Worm (Caenorhabditis elegans) whole organism, L4 larva: ENCODE results near the gene srz-44.

Experiments
- F10B5.3 ChIP-seq: sonication (generic microtip); optimal IDR thresholded peaks from 2 replicates; lab custom pipeline; 2016; ENCODE audit warnings: mild to moderate bottlenecking, missing genetic modification characterization, missing compliant biosample characterization
- F26F4.8 ChIP-seq: fragments of 200-800 bp; sonication (Bioruptor generic); conservative IDR thresholded peaks from 2 replicates; pipeline ENCODE4 v1.3.6; 2022; ENCODE audit warnings: missing genetic modification characterization, missing compliant biosample characterization
- F49E8.2 ChIP-seq: sonication (generic microtip); optimal IDR thresholded peaks from 2 replicates; lab custom pipeline; 2016; ENCODE audit warnings: missing compliant biosample characterization, mild to moderate bottlenecking, missing genetic modification characterization, borderline replicate concordance
- T26A8.4 ChIP-seq: fragments of 200-800 bp; sonication (Bioruptor generic); IDR thresholded peaks from 2 replicates; pipeline ENCODE4 v1.3.6; 2022; ENCODE audit warnings: missing genetic modification characterization, missing compliant biosample characterization
- ZK337.2 ChIP-seq: fragments of 200-800 bp; sonication (Bioruptor generic); IDR thresholded peaks from 2 replicates; pipeline ENCODE4 v1.3.6; 2022; ENCODE audit warnings: missing genetic modification reagents, missing genetic modification characterization, missing compliant biosample characterization
- ceh-20 ChIP-seq: fragments of 200-800 bp; sonication (Bioruptor generic); IDR thresholded peaks from 2 replicates; pipeline ENCODE4 v1.3.6; 2022; ENCODE audit warnings: missing genetic modification reagents, missing genetic modification characterization, missing compliant biosample characterization
- ceh-32 ChIP-seq: sonication (generic microtip); optimal IDR thresholded peaks from 2 replicates; lab custom pipeline; 2016; ENCODE audit warnings: mild to moderate bottlenecking, missing genetic modification characterization, missing compliant biosample characterization; ENCODE audit not compliant: poor library complexity
- ceh-44 ChIP-seq: fragments of 200-800 bp; sonication (Bioruptor generic); IDR thresholded peaks from 2 replicates; pipeline ENCODE4 v1.3.6; 2022; ENCODE audit warnings: missing genetic modification reagents, missing genetic modification characterization, missing compliant biosample characterization
- ceh-62 ChIP-seq: sonication (generic microtip); optimal IDR thresholded peaks from 2 replicates; lab custom pipeline; 2017; ENCODE audit warnings: missing biosample characterization, missing genetic modification characterization
- ceh-82 ChIP-seq: sonication (generic microtip); optimal IDR thresholded peaks from 2 replicates; lab custom pipeline; 2017; ENCODE audit warnings: missing biosample characterization, missing genetic modification characterization
- ces-1 ChIP-seq: fragments of 150-350 bp; sonication (generic microtip); optimal IDR thresholded peaks from 4 replicates; lab custom pipeline; 2014; ENCODE audit warnings: missing biosample characterization, missing genetic modification reagents, missing genetic modification characterization
- ctbp-1 ChIP-seq: fragments of 200-800 bp; sonication (Bioruptor generic); IDR thresholded peaks from 2 replicates; pipeline ENCODE4 v1.3.6; 2022; ENCODE audit warnings: missing genetic modification reagents, missing genetic modification characterization, missing compliant biosample characterization
- daf-16 ChIP-seq, 3 experiments: sonication (generic microtip); optimal IDR thresholded peaks; 2 replicates each; lab custom pipeline; 2016 to 2017; ENCODE audit warnings: missing genetic modification characterization in 3 of 3, missing genetic modification reagents in 3 of 3, mild to moderate bottlenecking in 2 of 3, missing compliant biosample characterization in 2 of 3, missing biosample characterization in 1 of 3, moderate library complexity in 1 of 3
- duxl-1 ChIP-seq: sonication (generic microtip); optimal IDR thresholded peaks from 2 replicates; lab custom pipeline; 2016; ENCODE audit warnings: mild to moderate bottlenecking, missing genetic modification characterization, moderate library complexity, missing compliant biosample characterization; ENCODE audit not compliant: poor library complexity
- dve-1 ChIP-seq: sonication (generic microtip); optimal IDR thresholded peaks from 2 replicates; lab custom pipeline; 2017; ENCODE audit warnings: antibody characterized with exemption, mild to moderate bottlenecking, missing genetic modification characterization, missing compliant biosample characterization; ENCODE audit not compliant: insufficient read depth
- egl-43 ChIP-seq: fragments of 200-800 bp; sonication (Bioruptor generic); IDR thresholded peaks from 2 replicates; pipeline ENCODE4 v1.3.6; 2022; ENCODE audit warnings: missing genetic modification reagents, missing genetic modification characterization, missing compliant biosample characterization
- fos-1 ChIP-seq: fragments of 150-350 bp; optimal IDR thresholded peaks from 2 replicates; lab custom pipeline; 2014; ENCODE audit warnings: missing biosample characterization, missing genetic modification characterization
- gei-8 ChIP-seq: fragments of 200-800 bp; sonication (Bioruptor generic); optimal IDR thresholded peaks from 2 replicates; lab custom pipeline; 2018; ENCODE audit warnings: mild to moderate bottlenecking, missing genetic modification characterization, missing compliant biosample characterization
- hif-1 ChIP-seq, 2 experiments: sonication (generic microtip); optimal IDR thresholded peaks; 2 replicates each; lab custom pipeline; 2016 to 2017; ENCODE audit warnings: missing compliant biosample characterization in 2 of 2, missing genetic modification characterization in 2 of 2, missing genetic modification reagents in 2 of 2, missing genotype in 2 of 2, mild to moderate bottlenecking in 1 of 2
- hlh-11 ChIP-seq: fragments of 200-800 bp; sonication (Bioruptor generic); optimal IDR thresholded peaks from 2 replicates; lab custom pipeline; 2018; ENCODE audit warnings: mild to moderate bottlenecking, missing genetic modification characterization, missing compliant biosample characterization
- hlh-30 ChIP-seq: sonication (generic microtip); optimal IDR thresholded peaks from 2 replicates; lab custom pipeline; 2017; ENCODE audit warnings: antibody characterized with exemption, mild to moderate bottlenecking, missing genetic modification characterization, missing compliant biosample characterization; ENCODE audit not compliant: insufficient read depth
- lin-1 ChIP-seq: fragments of 200-800 bp; sonication (Bioruptor generic); IDR thresholded peaks from 2 replicates; pipeline ENCODE4 v1.3.6; 2022; ENCODE audit warnings: missing genetic modification reagents, missing genetic modification characterization, missing compliant biosample characterization
- lin-38 ChIP-seq: fragments of 200-800 bp; sonication (Bioruptor generic); IDR thresholded peaks from 2 replicates; pipeline ENCODE4 v1.3.6; 2022; ENCODE audit warnings: missing genetic modification reagents, missing genetic modification characterization, missing compliant biosample characterization
- lin-39 ChIP-seq: fragments of 150-350 bp; optimal IDR thresholded peaks from 2 replicates; lab custom pipeline; 2014; ENCODE audit warnings: missing biosample characterization, missing genetic modification reagents, missing genetic modification characterization
- lir-3 ChIP-seq: sonication (generic microtip); optimal IDR thresholded peaks from 2 replicates; lab custom pipeline; 2016; ENCODE audit warnings: mild to moderate bottlenecking, missing genetic modification characterization, missing compliant biosample characterization
- lsy-2 ChIP-seq, 2 experiments: fragments of 150-350 bp in 1 of 2; sonication (generic microtip) in 1 of 2; optimal IDR thresholded peaks; 2 replicates each; lab custom pipeline; 2014 to 2017; ENCODE audit warnings: missing biosample characterization in 2 of 2, missing genetic modification characterization in 2 of 2
- madf-5 ChIP-seq, 2 experiments: fragments of 200-800 bp; sonication (Bioruptor generic); IDR thresholded peaks; 2 replicates each; pipeline ENCODE4 v1.3.6; 2022; ENCODE audit warnings: missing compliant biosample characterization in 2 of 2, missing genetic modification characterization in 2 of 2
- mdl-1 ChIP-seq, 2 experiments: fragments of 150-350 bp in 1 of 2; sonication (generic microtip) in 1 of 2; optimal IDR thresholded peaks; 2 replicates each; lab custom pipeline; 2014 to 2017; ENCODE audit warnings: missing biosample characterization in 2 of 2, missing genetic modification characterization in 2 of 2
- mes-2 ChIP-seq: sonication (generic microtip); optimal IDR thresholded peaks from 2 replicates; lab custom pipeline; 2016; ENCODE audit warnings: missing genotype, mild to moderate bottlenecking, missing genetic modification characterization, missing compliant biosample characterization; ENCODE audit not compliant: poor library complexity, severe bottlenecking
- mxl-3 ChIP-seq: fragments of 200-800 bp; sonication (Bioruptor generic); optimal IDR thresholded peaks from 2 replicates; lab custom pipeline; 2018; ENCODE audit warnings: mild to moderate bottlenecking, missing genetic modification characterization, missing compliant biosample characterization
- nhr-11 ChIP-seq: fragments of 150-350 bp; optimal IDR thresholded peaks from 2 replicates; lab custom pipeline; 2014; ENCODE audit warnings: missing biosample characterization, missing genetic modification characterization
- nhr-42 ChIP-seq: fragments of 200-800 bp; sonication (Bioruptor generic); IDR thresholded peaks from 2 replicates; pipeline ENCODE4 v1.3.6; 2022; ENCODE audit warnings: missing genetic modification characterization, missing compliant biosample characterization
- nhr-48 ChIP-seq: sonication (generic microtip); optimal IDR thresholded peaks from 2 replicates; lab custom pipeline; 2016; ENCODE audit warnings: mild to moderate bottlenecking, missing genetic modification characterization, missing compliant biosample characterization
- nhr-77 ChIP-seq: fragments of 150-350 bp; optimal IDR thresholded peaks from 2 replicates; lab custom pipeline; 2014; ENCODE audit warnings: missing biosample characterization, missing genetic modification characterization
- pha-4 ChIP-seq, 2 experiments: fragments of 150-350 bp in 1 of 2; fragments of 200-800 bp in 1 of 2; sonication (Bioruptor generic) in 1 of 2; IDR thresholded peaks in 1 of 2; optimal IDR thresholded peaks in 1 of 2; 2 replicates each; pipeline versions ENCODE4 v1.3.6 to Lab custom; 2014 to 2022; ENCODE audit warnings: missing genetic modification characterization in 2 of 2, missing genetic modification reagents in 2 of 2, missing biosample characterization in 1 of 2, missing compliant biosample characterization in 1 of 2
- php-3 ChIP-seq: fragments of 200-800 bp; sonication (Bioruptor generic); IDR thresholded peaks from 2 replicates; pipeline ENCODE4 v1.3.6; 2022; ENCODE audit warnings: missing genetic modification reagents, missing genetic modification characterization, missing compliant biosample characterization
- pqm-1 ChIP-seq: sonication (generic microtip); optimal IDR thresholded peaks from 2 replicates; lab custom pipeline; 2017; ENCODE audit warnings: missing biosample characterization, missing genetic modification characterization
- set-16 ChIP-seq: fragments of 200-800 bp; sonication (Bioruptor generic); IDR thresholded peaks from 2 replicates; pipeline ENCODE4 v1.3.6; 2022; ENCODE audit warnings: missing genetic modification reagents, missing genetic modification characterization, missing compliant biosample characterization
- snpc-1.2 ChIP-seq: fragments of 200-800 bp; sonication (Bioruptor generic); IDR thresholded peaks from 2 replicates; pipeline ENCODE4 v1.3.6; 2022; ENCODE audit warnings: missing genetic modification reagents, missing genetic modification characterization, missing compliant biosample characterization
- spr-3 ChIP-seq: fragments of 200-800 bp; sonication (Bioruptor generic); optimal IDR thresholded peaks from 2 replicates; lab custom pipeline; 2018; ENCODE audit warnings: mild to moderate bottlenecking, missing genetic modification characterization, missing compliant biosample characterization
- tra-1 ChIP-seq: fragments of 200-800 bp; sonication (Bioruptor generic); IDR thresholded peaks from 2 replicates; pipeline ENCODE4 v1.3.6; 2022; ENCODE audit warnings: missing genetic modification reagents, missing genetic modification characterization, missing compliant biosample characterization
- unc-130 ChIP-seq: sonication (generic microtip); optimal IDR thresholded peaks from 2 replicates; lab custom pipeline; 2016; ENCODE audit warnings: missing genetic modification reagents, missing genetic modification characterization, missing compliant biosample characterization
- unc-39 ChIP-seq: sonication (generic microtip); optimal IDR thresholded peaks from 2 replicates; lab custom pipeline; 2017; ENCODE audit warnings: missing biosample characterization, missing genetic modification characterization
- unc-62 ChIP-seq, 3 experiments: fragments of 150-350 bp in 1 of 3; sonication (generic microtip); optimal IDR thresholded peaks in 2 of 3; peaks in 1 of 3; 1 replicate in 1 of 3; 2 replicates in 2 of 3; lab custom pipeline; 2014 to 2017; ENCODE audit warnings: missing biosample characterization in 3 of 3, missing genetic modification characterization in 3 of 3, missing genetic modification reagents in 3 of 3, missing genotype in 1 of 3

srz-44 gene

DNA sequence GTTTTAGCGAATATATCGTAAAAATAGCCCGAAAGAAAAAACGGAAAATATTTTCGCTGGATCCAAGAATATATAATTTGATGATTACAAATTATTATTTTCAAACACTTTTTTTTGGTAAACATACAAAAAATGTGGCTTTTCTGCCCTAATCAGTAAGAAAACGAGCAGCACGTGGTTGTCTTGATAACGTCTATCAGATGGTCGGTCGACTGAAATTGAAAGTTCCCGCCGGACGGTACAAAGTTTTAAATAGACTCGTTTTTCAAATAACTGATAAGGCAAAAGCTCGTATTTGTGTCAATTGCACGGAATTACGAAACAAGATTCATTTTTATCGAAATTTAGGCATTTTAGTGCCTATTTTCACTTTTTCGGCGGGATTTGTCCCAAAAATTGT is 28.0 kb upstream of the srz-44 start (continued):
- TF ChIP-seq ceh-82 (tag; lab: Kevin White, UChicago), result no peak
- TF ChIP-seq egl-43 (GFP tag; lab: Robert Waterston, UW), result no peak
- TF ChIP-seq mes-2, result peak; percentile 51
- peak; percentile 85 for TF ChIP-seq mxl-3 (GFP tag; lab: Kevin White, UChicago)
- no peak for TF ChIP-seq lin-38 (GFP tag; lab: Robert Waterston, UW)
- peak; percentile 96 for TF ChIP-seq hlh-11 (tag; lab: Kevin White, UChicago)
- TF ChIP-seq mdl-1 (tag; optimal IDR thresholded peaks at IDR 0.05; lab: Kevin White, UChicago), result peak in 1 of 2 experiments; percentile 72
- no peak for TF ChIP-seq fos-1 (tag; lab: Kevin White, UChicago)
- no peak for TF ChIP-seq ceh-32 (tag; lab: Kevin White, UChicago)
- TF ChIP-seq ces-1 (GFP tag; lab: Kevin White, UChicago), result no peak
- TF ChIP-seq ZK337.2 (GFP tag; lab: Robert Waterston, UW), result no peak
- TF ChIP-seq pha-4 (GFP tag; IDR thresholded peaks at IDR 0.05; lab: Robert Waterston, UW), result peak; percentile 50; the same call in 1 of the 2 replicates
- no peak for TF ChIP-seq pha-4 (tag; optimal IDR thresholded peaks at IDR 0.05; lab: Kevin White, UChicago)
- no peak for TF ChIP-seq unc-62 (GFP tag; optimal IDR thresholded peaks at IDR 0.05 in 1 of 2; lab: Kevin White, UChicago)
- no peak for TF ChIP-seq unc-62 (tag; optimal IDR thresholded peaks at IDR 0.05; lab: Kevin White, UChicago)
- peak in 1 of 2 experiments; percentile 80 for TF ChIP-seq hif-1 (tag; optimal IDR thresholded peaks at IDR 0.05; lab: Kevin White, UChicago)
- no peak for TF ChIP-seq unc-130 (GFP tag; lab: Kevin White, UChicago)
- peak; percentile 74 for TF ChIP-seq tra-1 (GFP tag; lab: Robert Waterston, UW)
- TF ChIP-seq nhr-77, result peak; percentile 82
- no peak for TF ChIP-seq F26F4.8 (GFP tag; lab: Robert Waterston, UW)
- peak; percentile 68 for TF ChIP-seq nhr-48 (tag; lab: Kevin White, UChicago)
- no peak for TF ChIP-seq ceh-44 (GFP tag; lab: Robert Waterston, UW)
- peak in 1 of 2 experiments; percentile 77 for TF ChIP-seq daf-16 (GFP tag; optimal IDR thresholded peaks at IDR 0.05; lab: Kevin White, UChicago)
- TF ChIP-seq daf-16 (tag; optimal IDR thresholded peaks at IDR 0.05; lab: Kevin White, UChicago), result peak; percentile 99
- TF ChIP-seq set-16 (GFP tag; lab: Robert Waterston, UW), result no peak
- TF ChIP-seq ceh-20 (GFP tag; lab: Robert Waterston, UW), result no peak
- TF ChIP-seq madf-5 (GFP tag; IDR thresholded peaks at IDR 0.05; lab: Robert Waterston, UW), result no peak
- TF ChIP-seq lsy-2 (tag; optimal IDR thresholded peaks at IDR 0.05; lab: Kevin White, UChicago), result no peak
- peak; percentile 61 for TF ChIP-seq hlh-30 (tag; lab: Kevin White, UChicago)
- TF ChIP-seq lin-1 (GFP tag; lab: Robert Waterston, UW), result 0 out of 2 replicates have a peak, but pooled peaks have one; percentile 47
- TF ChIP-seq, all 104 proteins: peak for 20

DNA sequence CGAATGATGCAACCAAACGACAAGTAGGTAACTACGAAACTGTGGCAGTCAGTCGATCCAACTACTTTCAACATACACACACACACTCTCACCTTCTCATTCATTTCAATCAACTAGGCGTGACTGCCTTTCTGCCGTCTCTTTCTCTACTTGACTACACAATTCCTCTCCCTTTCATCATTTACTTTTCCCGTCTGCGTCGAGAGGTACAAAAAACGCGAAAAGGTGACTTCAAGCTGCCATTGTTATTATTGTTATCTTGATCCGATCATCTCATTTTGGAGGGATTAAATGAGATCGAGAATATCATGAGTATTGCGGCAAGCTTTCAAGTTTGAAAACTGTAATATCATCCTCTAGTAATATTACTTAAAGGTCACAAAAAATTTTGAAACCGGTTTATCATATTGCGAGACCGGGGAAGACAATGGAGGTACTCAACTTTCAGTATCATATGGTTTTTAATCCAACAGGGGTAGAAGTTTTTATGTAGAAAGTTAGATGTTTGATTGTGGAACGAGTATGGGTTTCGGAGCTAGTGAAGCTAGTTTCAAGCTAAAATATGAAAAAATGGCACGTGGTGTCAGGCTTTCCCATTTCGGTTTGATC is 25.4 kb upstream of the srz-44 start:
- no peak for TF ChIP-seq F49E8.2 (tag; lab: Kevin White, UChicago)
- TF ChIP-seq nhr-42, result no peak
- TF ChIP-seq duxl-1 (tag; lab: Kevin White, UChicago), result no peak
- peak; percentile 1 for TF ChIP-seq pqm-1 (tag; lab: Kevin White, UChicago)
- peak; percentile 60 for TF ChIP-seq nhr-11
- TF ChIP-seq ceh-20 (GFP tag; lab: Robert Waterston, UW), result no peak
- no peak for TF ChIP-seq ceh-44 (GFP tag; lab: Robert Waterston, UW)
- TF ChIP-seq set-16 (GFP tag; lab: Robert Waterston, UW), result no peak
- TF ChIP-seq gei-8 (GFP tag; lab: Kevin White, UChicago), result no peak
- TF ChIP-seq spr-3 (GFP tag; lab: Kevin White, UChicago), result no peak
- no peak for TF ChIP-seq ZK337.2 (GFP tag; lab: Robert Waterston, UW)
- peak; percentile 71 for TF ChIP-seq hlh-11 (tag; lab: Kevin White, UChicago)
- no peak for TF ChIP-seq lin-39 (tag; lab: Kevin White, UChicago)
- TF ChIP-seq dve-1 (tag; lab: Kevin White, UChicago), result peak; percentile 92
- no peak for TF ChIP-seq ceh-62
- TF ChIP-seq pha-4 (GFP tag; IDR thresholded peaks at IDR 0.05; lab: Robert Waterston, UW), result no peak
- TF ChIP-seq pha-4 (tag; optimal IDR thresholded peaks at IDR 0.05; lab: Kevin White, UChicago), result no peak
- no peak for TF ChIP-seq F26F4.8 (GFP tag; lab: Robert Waterston, UW)
- no peak for TF ChIP-seq snpc-1.2 (GFP tag; lab: Robert Waterston, UW)
- 0 out of 2 replicates have a peak, but pooled peaks have one; percentile 40 for TF ChIP-seq ctbp-1
- TF ChIP-seq php-3 (GFP tag; lab: Robert Waterston, UW), result no peak
- TF ChIP-seq unc-39, result no peak
- TF ChIP-seq lir-3, result no peak
- TF ChIP-seq ceh-82 (tag; lab: Kevin White, UChicago), result no peak
- no peak for TF ChIP-seq unc-62 (GFP tag; optimal IDR thresholded peaks at IDR 0.05 in 1 of 2; lab: Kevin White, UChicago)
- TF ChIP-seq unc-62 (tag; optimal IDR thresholded peaks at IDR 0.05; lab: Kevin White, UChicago), result no peak
- no peak for TF ChIP-seq T26A8.4
- no peak for TF ChIP-seq F10B5.3 (tag; lab: Kevin White, UChicago)
